Worm (Caenorhabditis elegans): ENCODE data around the gene gnrr-2.
A peak's percentile ranks its signal among the peaks of the same experiment; 100 is the strongest.

ce11 chrV:14423268-14423667 lies 14.4 kb downstream of the gnrr-2 start, which contains the start of gene rpoa-12:
- TF ChIP-seq aly-1 (tag; optimal IDR thresholded peaks at IDR 0.05): no peak
- no peak for TF ChIP-seq ama-1 (optimal IDR thresholded peaks at IDR 0.05)
- TF ChIP-seq tbx-37 (GFP tag; conservative IDR thresholded peaks at IDR 0.05): peak; percentile 59; the same call in 1 of the 2 replicates
- TF ChIP-seq flt-1 (GFP tag; IDR thresholded peaks at IDR 0.05): no peak
